Fruit fly (Drosophila melanogaster) ovary, adult (tissue): Measurements from ENCODE around the gene CG33543.

Source experiments
- CG17801 ChIP-seq: fragments of 200-800 bp; optimal IDR thresholded peaks from 2 replicates; lab custom pipeline; 2019; ENCODE audit warnings: missing biosample characterization, mild to moderate bottlenecking, missing genetic modification characterization, moderate library complexity; ENCODE audit not compliant: partially characterized antibody

Gene CG33543

dm6 chr2L:2006082-2006669, at the start of gene CG33543:
TSS of gene CG33543 (minus strand) at chr2L:2006313.
- TF ChIP-seq CG17801 (GFP tag; lab: Kevin White, UChicago) = no peak

dm6 chr2L:2054289-2054688, 48.2 kb upstream of the CG33543 start, which contains the start of gene Or22c:
TSS of gene Or22c (plus strand) at chr2L:2054589.
- no peak for TF ChIP-seq CG17801 (GFP tag; lab: Kevin White, UChicago)

dm6 chr2L:2045265-2045664, 39.2 kb upstream of the CG33543 start, which contains the start of gene Kebab:
TSS of gene Kebab (plus strand) at chr2L:2045494.
- TF ChIP-seq CG17801 (GFP tag; lab: Kevin White, UChicago) = no peak

dm6 chr2L:2044826-2045225, 38.7 kb upstream of the CG33543 start:
- TF ChIP-seq CG17801 (GFP tag; lab: Kevin White, UChicago) = no peak

dm6 chr2L:2042072-2042471, 36.0 kb upstream of the CG33543 start:
- no peak for TF ChIP-seq CG17801 (GFP tag; lab: Kevin White, UChicago)

dm6 chr2L:2039458-2039857, 33.3 kb upstream of the CG33543 start:
- no peak for TF ChIP-seq CG17801 (GFP tag; lab: Kevin White, UChicago)

- no peak for TF ChIP-seq CG17801 (GFP tag; lab: Kevin White, UChicago)
Measured at dm6 chr2L:2038956-2039263, 32.8 kb upstream of the CG33543 start.

dm6 chr2L:2038253-2038955, 32.3 kb upstream of the CG33543 start:
- peak; percentile 33 for TF ChIP-seq CG17801 (GFP tag; lab: Kevin White, UChicago)

dm6 chr2L:2037551-2038252, 31.6 kb upstream of the CG33543 start:
- peak; percentile 14 for TF ChIP-seq CG17801 (GFP tag; lab: Kevin White, UChicago)

dm6 chr2L:2037165-2037550, 31.0 kb upstream of the CG33543 start, which contains the start of gene lectin-22C:
TSS of gene lectin-22C (minus strand) at chr2L:2037265.
- no peak for TF ChIP-seq CG17801 (GFP tag; lab: Kevin White, UChicago)

- no peak for TF ChIP-seq CG17801 (GFP tag; lab: Kevin White, UChicago)
Measured at dm6 chr2L:2035941-2036340, 29.8 kb upstream of the CG33543 start, which contains the start of gene CG42296. TSS of gene CG42296 (minus strand) at chr2L:2036041.

dm6 chr2L:2032076-2032475, 26.0 kb upstream of the CG33543 start:
- peak; percentile 34 for TF ChIP-seq CG17801 (GFP tag; lab: Kevin White, UChicago)

dm6 chr2L:2031522-2031921, 25.4 kb upstream of the CG33543 start:
- no peak for TF ChIP-seq CG17801 (GFP tag; lab: Kevin White, UChicago)

- TF ChIP-seq CG17801 (GFP tag; lab: Kevin White, UChicago) = no peak
Measured at dm6 chr2L:2022823-2023222, 16.7 kb upstream of the CG33543 start.

- TF ChIP-seq CG17801 (GFP tag; lab: Kevin White, UChicago) = no peak
Measured at dm6 chr2L:2015204-2015603, 9.1 kb upstream of the CG33543 start.
